Fruit fly (Drosophila melanogaster) whole organism, embryonic: Measurements from ENCODE around the gene Hasp.

Experiments
- CG10543 ChIP-seq: fragments of 200-800 bp; sonication (Bioruptor generic); optimal IDR thresholded peaks from 3 replicates; lab custom pipeline; 2017; ENCODE audit warnings: missing biosample characterization, mild to moderate bottlenecking, missing genetic modification characterization, moderate library complexity
- CG12236 ChIP-seq: fragments of 200-800 bp; sonication (Bioruptor generic); optimal IDR thresholded peaks from 2 replicates; lab custom pipeline; 2016; ENCODE audit warnings: missing biosample characterization, missing genetic modification characterization
- CG12769 ChIP-seq: fragments of 200-800 bp; sonication (Bioruptor generic); optimal IDR thresholded peaks from 2 replicates; lab custom pipeline; 2019; ENCODE audit warnings: missing biosample characterization, mild to moderate bottlenecking, missing genetic modification characterization, moderate library complexity
- CG13123 ChIP-seq: fragments of 200-800 bp; sonication (Bioruptor generic); optimal IDR thresholded peaks from 2 replicates; lab custom pipeline; 2016; ENCODE audit warnings: missing biosample characterization, missing genetic modification characterization
- CG13287 ChIP-seq: fragments of 200-800 bp; sonication (Bioruptor generic); IDR thresholded peaks from 2 replicates; pipeline ENCODE4 v1.3.6; 2022; ENCODE audit warnings: missing biosample characterization, missing genetic modification characterization; ENCODE audit not compliant: partially characterized antibody
- CG13894 ChIP-seq: fragments of 200-800 bp; sonication (Bioruptor generic); optimal IDR thresholded peaks from 3 replicates; lab custom pipeline; 2018; ENCODE audit warnings: missing biosample characterization, mild to moderate bottlenecking, missing genetic modification characterization, moderate library complexity
- CG14050 ChIP-seq: fragments of 200-800 bp; sonication (Bioruptor generic); IDR thresholded peaks from 3 replicates; pipeline ENCODE4 v1.3.6; 2022; ENCODE audit warnings: missing biosample characterization, missing genetic modification characterization
- CG14710 ChIP-seq: fragments of 200-800 bp; sonication (Bioruptor generic); optimal IDR thresholded peaks from 3 replicates; lab custom pipeline; 2019; ENCODE audit warnings: missing biosample characterization, mild to moderate bottlenecking, missing genetic modification characterization, moderate library complexity
- CG16779 ChIP-seq: fragments of 200-800 bp; sonication (Bioruptor generic); IDR thresholded peaks from 2 replicates; pipeline ENCODE4 v1.3.6; 2022; ENCODE audit warnings: missing biosample characterization, missing genetic modification characterization
- CG16813 ChIP-seq: fragments of 200-800 bp; sonication (Bioruptor generic); IDR thresholded peaks from 3 replicates; pipeline ENCODE4 v1.3.6; 2022; ENCODE audit warnings: missing biosample characterization, missing genetic modification characterization; ENCODE audit not compliant: partially characterized antibody
- CG2202 ChIP-seq: fragments of 200-800 bp; sonication (Bioruptor generic); optimal IDR thresholded peaks from 2 replicates; lab custom pipeline; 2018; ENCODE audit warnings: missing biosample characterization, mild to moderate bottlenecking, missing genetic modification characterization
- CG2678 ChIP-seq: fragments of 200-800 bp; sonication (Bioruptor generic); optimal IDR thresholded peaks from 3 replicates; lab custom pipeline; 2019; ENCODE audit warnings: missing biosample characterization, mild to moderate bottlenecking, missing genetic modification characterization, moderate library complexity
- CG2889 ChIP-seq: fragments of 200-800 bp; sonication (Bioruptor generic); IDR thresholded peaks from 3 replicates; pipeline ENCODE4 v1.3.6; 2022; ENCODE audit warnings: missing biosample characterization, missing genetic modification characterization
- CG3065 ChIP-seq: fragments of 200-800 bp; sonication (Bioruptor generic); optimal IDR thresholded peaks from 2 replicates; lab custom pipeline; 2016; ENCODE audit warnings: missing biosample characterization, missing genetic modification characterization
- CG3281 ChIP-seq: fragments of 200-800 bp; sonication (Bioruptor generic); optimal IDR thresholded peaks from 3 replicates; lab custom pipeline; 2017; ENCODE audit warnings: missing biosample characterization, mild to moderate bottlenecking, missing genetic modification characterization
- CG3407 ChIP-seq: fragments of 200-800 bp; sonication (Bioruptor generic); optimal IDR thresholded peaks from 2 replicates; lab custom pipeline; 2018; ENCODE audit warnings: missing biosample characterization, mild to moderate bottlenecking, missing genetic modification characterization
- CG3847 ChIP-seq: fragments of 200-800 bp; sonication (Bioruptor generic); IDR thresholded peaks from 2 replicates; pipeline ENCODE4 v1.3.6; 2022; ENCODE audit warnings: missing biosample characterization, missing genetic modification characterization
- CG4730 ChIP-seq: fragments of 200-800 bp; sonication (Bioruptor generic); IDR thresholded peaks from 2 replicates; pipeline ENCODE4 v1.3.6; 2022; ENCODE audit warnings: missing biosample characterization, missing genetic modification characterization
- CG7357 ChIP-seq: fragments of 200-800 bp; sonication (Bioruptor generic); IDR thresholded peaks from 3 replicates; pipeline ENCODE4 v1.3.6; 2022; ENCODE audit warnings: missing biosample characterization, missing genetic modification characterization
- CG7556 ChIP-seq: fragments of 200-800 bp; sonication (Bioruptor generic); optimal IDR thresholded peaks from 2 replicates; lab custom pipeline; 2017; ENCODE audit warnings: missing biosample characterization, mild to moderate bottlenecking, missing genetic modification characterization
- CG7928 ChIP-seq: fragments of 200-800 bp; sonication (Bioruptor generic); optimal IDR thresholded peaks from 2 replicates; lab custom pipeline; 2017; ENCODE audit warnings: missing biosample characterization, mild to moderate bottlenecking, missing genetic modification characterization
- CG8290 ChIP-seq, 3 experiments: fragments of 200-800 bp; sonication (Bioruptor generic); optimal IDR thresholded peaks; 2 replicates each; lab custom pipeline; 2016 to 2019; ENCODE audit warnings: missing biosample characterization in 3 of 3, missing genetic modification characterization in 3 of 3, mild to moderate bottlenecking in 2 of 3, moderate library complexity in 1 of 3
- CG8944 ChIP-seq: fragments of 200-800 bp; sonication (Bioruptor generic); optimal IDR thresholded peaks from 3 replicates; lab custom pipeline; 2016; ENCODE audit warnings: missing biosample characterization, missing genetic modification characterization
- CG9609 ChIP-seq: fragments of 200-800 bp; sonication (Bioruptor generic); optimal IDR thresholded peaks from 3 replicates; lab custom pipeline; 2016; ENCODE audit warnings: missing biosample characterization, missing genetic modification characterization
- CTCF ChIP-seq: fragments of 200-800 bp; sonication (Bioruptor generic); optimal IDR thresholded peaks from 2 replicates; lab custom pipeline; 2017; ENCODE audit warnings: missing biosample characterization, mild to moderate bottlenecking, missing genetic modification characterization, moderate library complexity
- D19A ChIP-seq: fragments of 200-800 bp; optimal IDR thresholded peaks from 3 replicates; lab custom pipeline; 2019; ENCODE audit warnings: missing biosample characterization, mild to moderate bottlenecking, missing genetic modification characterization, moderate library complexity
- Dref ChIP-seq: fragments of 200-800 bp; sonication (Bioruptor generic); IDR thresholded peaks from 2 replicates; pipeline ENCODE4 v1.3.6; 2022; ENCODE audit warnings: missing biosample characterization, missing genetic modification characterization
- Fer1 ChIP-seq: fragments of 200-800 bp; sonication (Bioruptor generic); optimal IDR thresholded peaks from 2 replicates; lab custom pipeline; 2017; ENCODE audit warnings: missing biosample characterization, mild to moderate bottlenecking, missing genetic modification characterization
- Fer2 ChIP-seq: fragments of 200-800 bp; sonication (Bioruptor generic); optimal IDR thresholded peaks from 2 replicates; lab custom pipeline; 2018; ENCODE audit warnings: missing biosample characterization, mild to moderate bottlenecking, missing genetic modification characterization, moderate library complexity
- Hr3 ChIP-seq: fragments of 200-800 bp; sonication (Bioruptor generic); optimal IDR thresholded peaks from 3 replicates; lab custom pipeline; 2016; ENCODE audit warnings: missing biosample characterization, missing genetic modification characterization
- Lhr ChIP-seq: fragments of 200-800 bp; sonication (Bioruptor generic); optimal IDR thresholded peaks from 3 replicates; lab custom pipeline; 2017; ENCODE audit warnings: mild to moderate bottlenecking, missing biosample characterization, missing genetic modification reagents, missing genetic modification characterization
- MBD-R2 ChIP-seq: fragments of 200-800 bp; sonication (Bioruptor generic); IDR thresholded peaks from 2 replicates; pipeline ENCODE4 v1.3.6; 2022; ENCODE audit warnings: missing biosample characterization, missing genetic modification characterization
- Rx ChIP-seq: fragments of 200-800 bp; sonication (Bioruptor generic); IDR thresholded peaks from 2 replicates; pipeline ENCODE4 v1.3.6; 2022; ENCODE audit warnings: missing biosample characterization, missing genetic modification characterization
- Trl ChIP-seq, 3 experiments: fragments of >200 bp in 2 of 3; fragments of 200-800 bp in 1 of 3; sonication (Bioruptor generic) in 1 of 3; optimal IDR thresholded peaks; 2 replicates in 1 of 3; 3 replicates in 2 of 3; lab custom pipeline; 2016 to 2017; ENCODE audit warnings: missing biosample characterization in 1 of 3, missing genetic modification characterization in 1 of 3
- Vsx1 ChIP-seq: fragments of 200-800 bp; sonication (Bioruptor generic); optimal IDR thresholded peaks from 2 replicates; lab custom pipeline; 2017; ENCODE audit warnings: missing biosample characterization, mild to moderate bottlenecking, missing genetic modification characterization, missing genetic modification reagents
- Xrp1 ChIP-seq: fragments of 200-800 bp; sonication (Bioruptor generic); IDR thresholded peaks from 2 replicates; pipeline ENCODE4 v1.3.6; 2022; ENCODE audit warnings: missing biosample characterization, missing genetic modification characterization
- chm ChIP-seq: fragments of 200-800 bp; sonication (Bioruptor generic); IDR thresholded peaks from 2 replicates; pipeline ENCODE4 v1.3.6; 2022; ENCODE audit warnings: missing biosample characterization, missing genetic modification characterization
- crc ChIP-seq: fragments of 200-800 bp; sonication (Bioruptor generic); optimal IDR thresholded peaks from 2 replicates; lab custom pipeline; 2016; ENCODE audit warnings: missing biosample characterization, missing genetic modification characterization
- eve ChIP-seq, 2 experiments: fragments of >200 bp; optimal IDR thresholded peaks; 2 replicates each; lab custom pipeline; 2017; ENCODE audit warnings: missing biosample characterization in 2 of 2, missing genetic modification characterization in 2 of 2
- ewg ChIP-seq: fragments of 200-800 bp; sonication (Bioruptor generic); optimal IDR thresholded peaks from 3 replicates; lab custom pipeline; 2017; ENCODE audit warnings: mild to moderate bottlenecking, missing biosample characterization, missing genetic modification reagents, missing genetic modification characterization
- fd102C ChIP-seq: fragments of 200-800 bp; sonication (Bioruptor generic); optimal IDR thresholded peaks from 2 replicates; lab custom pipeline; 2018; ENCODE audit warnings: missing biosample characterization, mild to moderate bottlenecking, missing genetic modification characterization, moderate library complexity
- fd64A ChIP-seq: fragments of 200-800 bp; sonication (Bioruptor generic); optimal IDR thresholded peaks from 3 replicates; lab custom pipeline; 2018; ENCODE audit warnings: missing biosample characterization, mild to moderate bottlenecking, missing genetic modification characterization
- grau ChIP-seq: fragments of 200-800 bp; optimal IDR thresholded peaks from 3 replicates; lab custom pipeline; 2019; ENCODE audit warnings: missing biosample characterization, mild to moderate bottlenecking, missing genetic modification characterization, moderate library complexity
- gsb ChIP-seq: fragments of 200-800 bp; sonication (Bioruptor generic); IDR thresholded peaks from 2 replicates; pipeline ENCODE4 v1.3.6; 2022; ENCODE audit warnings: missing biosample characterization, missing genetic modification characterization
- her ChIP-seq: fragments of 200-800 bp; sonication (Bioruptor generic); optimal IDR thresholded peaks from 2 replicates; lab custom pipeline; 2016; ENCODE audit warnings: missing biosample characterization, missing genetic modification characterization
- hth ChIP-seq: fragments of >200 bp; optimal IDR thresholded peaks from 2 replicates; lab custom pipeline; 2017; ENCODE audit warnings: inconsistent platforms
- ind ChIP-seq: fragments of 200-800 bp; sonication (Bioruptor generic); optimal IDR thresholded peaks from 3 replicates; lab custom pipeline; 2016; ENCODE audit warnings: missing biosample characterization, missing genetic modification characterization
- jing ChIP-seq: fragments of 200-800 bp; sonication (Bioruptor generic); optimal IDR thresholded peaks from 2 replicates; lab custom pipeline; 2018; ENCODE audit warnings: missing biosample characterization, mild to moderate bottlenecking, missing genetic modification characterization
- tio ChIP-seq: fragments of 200-800 bp; sonication (Bioruptor generic); optimal IDR thresholded peaks from 2 replicates; lab custom pipeline; 2017; ENCODE audit warnings: missing biosample characterization, missing genetic modification characterization, inconsistent platforms
- trem ChIP-seq: fragments of 200-800 bp; optimal IDR thresholded peaks from 3 replicates; lab custom pipeline; 2019; ENCODE audit warnings: missing biosample characterization, mild to moderate bottlenecking, missing genetic modification characterization, moderate library complexity
- tx ChIP-seq: fragments of 200-800 bp; sonication (Bioruptor generic); optimal IDR thresholded peaks from 2 replicates; lab custom pipeline; 2016; ENCODE audit warnings: missing biosample characterization, missing genetic modification characterization

The Hasp gene

DNA sequence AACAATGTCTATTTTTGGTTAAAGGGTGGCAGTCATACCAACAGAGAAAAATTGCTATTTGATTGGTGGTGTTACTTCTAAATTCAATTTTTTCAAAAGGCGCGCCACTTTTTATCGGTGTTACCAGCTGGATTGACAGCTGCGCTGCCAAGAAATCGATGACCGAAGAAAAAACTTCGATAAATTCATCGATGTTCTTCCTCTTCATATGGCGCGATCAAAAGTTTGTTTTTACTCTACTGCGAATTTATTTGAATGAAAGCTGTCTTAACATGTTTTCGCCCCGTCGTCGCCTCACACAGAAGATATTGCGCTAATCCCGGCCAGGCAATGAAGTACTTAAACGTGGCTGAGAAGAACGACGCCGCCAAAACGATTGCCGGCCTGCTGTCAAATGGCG lies 19.0 kb downstream of the Hasp start, which contains the start of gene Top3alpha (continued):
- TF ChIP-seq CG12769 (no peak), CG9609 (GFP tag; lab: Kevin White, UChicago) (no peak), tx (GFP tag; lab: Kevin White, UChicago) (no peak), crc (GFP tag; lab: Kevin White, UChicago) (no peak), CTCF (GFP tag; lab: Kevin White, UChicago) (no peak), MBD-R2 (GFP tag; lab: Robert Waterston, UW) (peak; percentile 71; the same call in 1 of the 2 replicates), CG16779 (GFP tag; lab: Robert Waterston, UW) (no peak), CG13287 (GFP tag; lab: Robert Waterston, UW) (peak; percentile 84), eve (GFP tag; optimal IDR thresholded peaks at IDR 0.05; lab: Kevin White, UChicago) (no peak), Rx (no peak), CG10543 (GFP tag; lab: Kevin White, UChicago) (no peak), Trl (optimal IDR thresholded peaks at IDR 0.05; lab: Kevin White, UChicago) (no peak), Trl (GFP tag; optimal IDR thresholded peaks at IDR 0.05; lab: Kevin White, UChicago) (no peak), CG3281 (GFP tag; lab: Kevin White, UChicago) (no peak), CG8290 (GFP tag; optimal IDR thresholded peaks at IDR 0.05; lab: Kevin White, UChicago) (no peak), CG8290 (tag; optimal IDR thresholded peaks at IDR 0.05; lab: Kevin White, UChicago) (no peak), CG12236 (GFP tag; lab: Kevin White, UChicago) (no peak), CG7556 (no peak), Fer2 (no peak), Vsx1 (GFP tag; lab: Kevin White, UChicago) (no peak), CG3065 (GFP tag; lab: Kevin White, UChicago) (no peak), Dref (GFP tag; lab: Robert Waterston, UW) (peak; percentile 95), ewg (GFP tag; lab: Kevin White, UChicago) (no peak), CG2202 (no peak), CG2678 (tag; lab: Kevin White, UChicago) (no peak), CG7357 (GFP tag; lab: Robert Waterston, UW) (no peak), her (GFP tag; lab: Kevin White, UChicago) (no peak), Hr3 (no peak), fd102C (GFP tag; lab: Kevin White, UChicago) (no peak), fd64A (GFP tag; lab: Kevin White, UChicago) (no peak), CG14710 (peak; percentile 52), tio (no peak), trem (peak; percentile 74), CG16813 (GFP tag; lab: Robert Waterston, UW) (peak; percentile 64), CG8944 (GFP tag; lab: Kevin White, UChicago) (no peak)

DNA sequence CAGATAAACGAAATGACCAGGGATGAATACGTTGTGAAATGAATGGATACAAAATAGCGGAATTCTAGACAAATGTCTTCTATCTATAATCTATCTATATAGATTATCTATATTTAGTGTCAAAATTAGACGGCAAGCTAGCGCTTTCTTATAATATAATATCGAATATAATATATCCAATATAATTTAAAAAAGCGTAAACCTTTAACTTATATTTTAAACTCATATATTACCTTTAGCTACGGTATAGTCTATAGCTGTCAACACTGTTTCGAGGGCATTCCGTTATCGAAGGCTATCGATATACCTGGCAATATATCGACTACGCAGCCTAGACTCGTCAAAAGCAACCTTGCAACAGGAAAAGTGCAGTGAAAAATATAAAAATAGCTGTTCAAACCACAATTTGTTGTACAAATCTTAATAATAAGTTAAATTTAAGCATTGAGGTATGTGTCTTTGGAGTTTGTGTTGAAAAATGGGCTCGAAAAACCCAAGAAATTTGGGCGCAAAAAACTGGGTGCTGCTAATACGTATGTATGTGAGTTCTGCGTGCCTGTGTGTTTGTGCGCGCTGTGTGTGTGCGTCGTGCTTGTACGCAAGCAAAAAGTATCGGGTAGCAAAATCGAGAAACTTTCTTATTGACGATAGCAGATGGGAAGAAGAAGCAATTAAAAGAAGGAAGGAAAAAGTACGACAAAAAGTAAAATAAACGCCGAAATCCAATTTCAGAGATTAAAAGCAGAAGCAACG lies 23.9 kb downstream of the Hasp start, which contains the start of the genes swm and Ctu2:
Gene swm (plus strand): TSS at position 318 of the 753 bp plus-strand sequence.
Gene Ctu2 (minus strand): TSS at position 320 of the 753 bp plus-strand sequence.
- TF ChIP-seq CG13894 = no peak
- TF ChIP-seq CG4730 (GFP tag; lab: Robert Waterston, UW) = no peak
- TF ChIP-seq hth (lab: Kevin White, UChicago) = no peak
- TF ChIP-seq chm (GFP tag; lab: Robert Waterston, UW) = no peak
- TF ChIP-seq Lhr (GFP tag; lab: Kevin White, UChicago) = no peak
- TF ChIP-seq CG14050 (GFP tag; lab: Robert Waterston, UW) = 0 out of 3 replicates have a peak, but pooled peaks have one; percentile 24
- peak; percentile 54 for TF ChIP-seq CG3407
- TF ChIP-seq grau (tag; lab: Kevin White, UChicago) = peak; percentile 83
- no peak for TF ChIP-seq CG2889 (GFP tag; lab: Robert Waterston, UW)
- TF ChIP-seq jing (GFP tag; lab: Kevin White, UChicago) = no peak
- peak; percentile 66 for TF ChIP-seq CG3847 (GFP tag; lab: Robert Waterston, UW)
- peak; percentile 72 for TF ChIP-seq Xrp1 (GFP tag; lab: Robert Waterston, UW)
- peak; percentile 74 for TF ChIP-seq Fer1 (GFP tag; lab: Kevin White, UChicago)
- TF ChIP-seq CG13287 (GFP tag; lab: Robert Waterston, UW) = peak; percentile 71
- TF ChIP-seq CG13123 (GFP tag; lab: Kevin White, UChicago) = no peak
- no peak for TF ChIP-seq D19A
- TF ChIP-seq ind (GFP tag; lab: Kevin White, UChicago) = peak; percentile 68
- peak; percentile 88 for TF ChIP-seq CG7928 (GFP tag; lab: Kevin White, UChicago)
- no peak for TF ChIP-seq gsb
